Fruit fly (Drosophila melanogaster): Measurements from ENCODE around the gene MtnF.
A peak's percentile ranks its signal among the peaks of the same experiment; 100 is the strongest.

The MtnF gene

dm6 chr3R:24603399-24604131, 31.4 kb downstream of the MtnF start (continued):
- TF ChIP-seq CG32006 (GFP tag; optimal IDR thresholded peaks at IDR 0.05) (no peak), dac (GFP tag; optimal IDR thresholded peaks at IDR 0.05) (no peak), cyc (GFP tag; optimal IDR thresholded peaks at IDR 0.05) (no peak), CG6808 (GFP tag; optimal IDR thresholded peaks at IDR 0.05) (peak; percentile 41), Ets96B (tag; optimal IDR thresholded peaks at IDR 0.05) (peak; percentile 47), fd59A (GFP tag; optimal IDR thresholded peaks at IDR 0.05) (no peak), CG8632 (GFP tag; optimal IDR thresholded peaks at IDR 0.05) (peak; percentile 39), spab (GFP tag; optimal IDR thresholded peaks at IDR 0.05) (peak; percentile 53), pdm3 (GFP tag; optimal IDR thresholded peaks at IDR 0.05) (peak; percentile 30), Gug (GFP tag; IDR thresholded peaks at IDR 0.05) (no peak), CG15336 (GFP tag; IDR thresholded peaks at IDR 0.05) (no peak), fd85E (GFP tag; optimal IDR thresholded peaks at IDR 0.05) (no peak), svp (GFP tag) (peak; percentile 83), Eip93F (GFP tag; optimal IDR thresholded peaks at IDR 0.05) (no peak), CG1621 (tag; optimal IDR thresholded peaks at IDR 0.05) (peak; percentile 11), CG6792 (GFP tag; optimal IDR thresholded peaks at IDR 0.05) (peak; percentile 4), OdsH (GFP tag; optimal IDR thresholded peaks at IDR 0.05) (peak; percentile 28), CG3919 (GFP tag; optimal IDR thresholded peaks at IDR 0.05) (peak; percentile 27), achi (GFP tag; optimal IDR thresholded peaks at IDR 0.05) (peak; percentile 24), eg (GFP tag; IDR thresholded peaks at IDR 0.05) (peak; percentile 31; the same call in 1 of the 3 replicates), Sox102F (GFP tag; optimal IDR thresholded peaks at IDR 0.05) (peak; percentile 78), CG6163 (GFP tag; IDR thresholded peaks at IDR 0.05) (peak; percentile 79; the same call in 2 of the 3 replicates), dsx (GFP tag; optimal IDR thresholded peaks at IDR 0.05; ENCODE audit: poor library complexity, severe bottlenecking) (peak; percentile 99), acj6 (GFP tag; optimal IDR thresholded peaks at IDR 0.05) (no peak), net (GFP tag; optimal IDR thresholded peaks at IDR 0.05) (no peak), CG16779 (tag; optimal IDR thresholded peaks at IDR 0.05) (no peak), CG34406 (GFP tag; optimal IDR thresholded peaks at IDR 0.05) (no peak)

DNA sequence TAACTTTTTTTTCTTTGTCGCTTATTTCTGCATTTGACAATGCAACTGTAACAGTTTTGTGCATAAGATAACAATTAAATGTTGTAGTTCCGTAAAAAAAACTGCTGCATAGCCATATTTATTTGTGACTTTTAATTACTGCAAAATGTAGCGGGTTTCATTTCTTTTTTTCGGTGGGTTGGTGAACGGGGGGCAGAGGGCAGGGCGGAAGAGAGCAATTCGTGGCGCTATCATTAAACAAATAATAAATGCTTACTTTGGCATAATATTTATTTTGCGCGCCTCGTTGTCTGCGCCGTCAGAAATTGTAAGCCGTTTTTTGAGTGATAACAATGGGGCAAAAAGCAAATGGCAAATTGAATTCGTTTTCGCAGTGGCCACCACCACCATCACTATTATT, 33.9 kb downstream of the MtnF start:
- TF ChIP-seq fkh (GFP tag; optimal IDR thresholded peaks at IDR 0.05) (peak; percentile 82), CG32006 (GFP tag; optimal IDR thresholded peaks at IDR 0.05) (no peak), Eip78C (GFP tag) (peak; percentile 41), vri (GFP tag; optimal IDR thresholded peaks at IDR 0.05) (peak; percentile 18)

dm6 chr3R:24598549-24599204, 36.3 kb downstream of the MtnF start:
- TF ChIP-seq eg (GFP tag; IDR thresholded peaks at IDR 0.05) (peak; percentile 57; the same call in 2 of the 3 replicates), CG6276 (GFP tag; optimal IDR thresholded peaks at IDR 0.05) (peak; percentile 61), OdsH (GFP tag; optimal IDR thresholded peaks at IDR 0.05) (peak; percentile 39), dac (GFP tag; optimal IDR thresholded peaks at IDR 0.05) (peak; percentile 63), CG10669 (GFP tag; optimal IDR thresholded peaks at IDR 0.05) (peak; percentile 4), CG1621 (tag; optimal IDR thresholded peaks at IDR 0.05) (peak; percentile 41), CG11762 (GFP tag; optimal IDR thresholded peaks at IDR 0.05; ENCODE audit: insufficient read depth) (no peak), CG8119 (GFP tag; IDR thresholded peaks at IDR 0.05) (peak; percentile 61), net (GFP tag; optimal IDR thresholded peaks at IDR 0.05) (peak; percentile 49), CG32006 (GFP tag; optimal IDR thresholded peaks at IDR 0.05) (peak; percentile 86), dsx (GFP tag; optimal IDR thresholded peaks at IDR 0.05; ENCODE audit: poor library complexity, severe bottlenecking) (peak; percentile 31), CG6792 (GFP tag; optimal IDR thresholded peaks at IDR 0.05) (peak; percentile 6), Hr38 (GFP tag; optimal IDR thresholded peaks at IDR 0.05) (no peak), CG4318 (GFP tag; optimal IDR thresholded peaks at IDR 0.05) (peak; percentile 73), achi (GFP tag; optimal IDR thresholded peaks at IDR 0.05) (peak; percentile 47), CG11294 (GFP tag; IDR thresholded peaks at IDR 0.05) (peak; percentile 23; the same call in 1 of the 2 replicates), Eip75B (GFP tag; optimal IDR thresholded peaks at IDR 0.05) (no peak), CG10631 (GFP tag; optimal IDR thresholded peaks at IDR 0.05) (peak; percentile 49), acj6 (GFP tag; optimal IDR thresholded peaks at IDR 0.05) (peak; percentile 28), Sox15 (GFP tag; optimal IDR thresholded peaks at IDR 0.05) (no peak), Sox102F (GFP tag; optimal IDR thresholded peaks at IDR 0.05) (no peak), CG3032 (tag; optimal IDR thresholded peaks at IDR 0.05) (no peak), Hr4 (GFP tag; optimal IDR thresholded peaks at IDR 0.05) (peak; percentile 82), CG34406 (GFP tag; optimal IDR thresholded peaks at IDR 0.05) (peak; percentile 24), CG15336 (GFP tag; IDR thresholded peaks at IDR 0.05) (peak; percentile 50), ss (GFP tag; optimal IDR thresholded peaks at IDR 0.05) (peak in 1 of 2 experiments; percentile 7), CG6163 (GFP tag; IDR thresholded peaks at IDR 0.05) (0 out of 3 replicates have a peak, but pooled peaks have one; percentile 21), spab (GFP tag; optimal IDR thresholded peaks at IDR 0.05) (peak; percentile 21), fd59A (GFP tag; optimal IDR thresholded peaks at IDR 0.05) (no peak)

Measured in whole organism, prepupa.